Worm (Caenorhabditis elegans) whole organism, L3 larva: Measurements from ENCODE around the gene acdh-2.
A peak's percentile ranks its signal among the peaks of the same experiment; 100 is the strongest.

Experiments used
- R02D3.7 ChIP-seq: fragments of 150-350 bp; optimal IDR thresholded peaks from 2 replicates; lab custom pipeline; 2014; ENCODE audit warnings: missing biosample characterization, missing genetic modification characterization
- ZK546.5 ChIP-seq: sonication (generic microtip); optimal IDR thresholded peaks from 2 replicates; lab custom pipeline; 2017; ENCODE audit warnings: missing biosample characterization, missing genetic modification characterization
- aly-2 ChIP-seq: fragments of 150-350 bp; optimal IDR thresholded peaks from 2 replicates; lab custom pipeline; 2014; ENCODE audit warnings: missing biosample characterization, missing genetic modification characterization
- ceh-28 ChIP-seq: fragments of 150-350 bp; optimal IDR thresholded peaks from 2 replicates; lab custom pipeline; 2014; ENCODE audit warnings: missing biosample characterization, missing genetic modification reagents, missing genetic modification characterization
- ceh-82 ChIP-seq: fragments of 150-350 bp; optimal IDR thresholded peaks from 2 replicates; lab custom pipeline; 2014; ENCODE audit warnings: missing biosample characterization, missing genetic modification characterization
- ceh-9 ChIP-seq: sonication (generic microtip); optimal IDR thresholded peaks from 2 replicates; lab custom pipeline; 2018; ENCODE audit warnings: missing biosample characterization, missing genetic modification characterization
- elt-2 ChIP-seq: sonication (generic microtip); optimal IDR thresholded peaks from 2 replicates; lab custom pipeline; 2016; ENCODE audit warnings: missing genetic modification reagents, mild to moderate bottlenecking, missing genetic modification characterization, missing compliant biosample characterization
- elt-3 ChIP-seq, 3 experiments: fragments of 150-350 bp in 1 of 3; sonication (generic microtip) in 2 of 3; optimal IDR thresholded peaks; 2 replicates in 2 of 3; 4 replicates in 1 of 3; lab custom pipeline; 2014 to 2017; ENCODE audit warnings: missing biosample characterization in 3 of 3, missing genetic modification characterization in 3 of 3
- eor-1 ChIP-seq, 2 experiments: fragments of 150-350 bp; optimal IDR thresholded peaks; 2 replicates each; lab custom pipeline; 2014 to 2018; ENCODE audit warnings: missing biosample characterization in 2 of 2, missing genetic modification characterization in 2 of 2
- fkh-2 ChIP-seq: fragments of 150-350 bp; optimal IDR thresholded peaks from 2 replicates; lab custom pipeline; 2014; ENCODE audit warnings: missing biosample characterization, missing genetic modification reagents, missing genetic modification characterization
- lin-15B ChIP-seq: fragments of 150-350 bp; optimal IDR thresholded peaks from 2 replicates; lab custom pipeline; 2014; ENCODE audit warnings: missing biosample characterization, missing genetic modification characterization
- lin-39 ChIP-seq: fragments of 150-350 bp; optimal IDR thresholded peaks from 2 replicates; lab custom pipeline; 2018; ENCODE audit warnings: missing biosample characterization, missing genetic modification reagents, missing genetic modification characterization
- lsy-12 ChIP-seq: sonication (generic microtip); optimal IDR thresholded peaks from 2 replicates; lab custom pipeline; 2016; ENCODE audit warnings: mild to moderate bottlenecking, missing genetic modification characterization, missing compliant biosample characterization
- nfya-1 ChIP-seq: sonication (generic microtip); optimal IDR thresholded peaks from 2 replicates; lab custom pipeline; 2017; ENCODE audit warnings: missing genetic modification characterization, mild to moderate bottlenecking, missing compliant biosample characterization, antibody characterized with exemption, moderate library complexity; ENCODE audit not compliant: insufficient read depth
- nhr-23 ChIP-seq: fragments of 150-350 bp; optimal IDR thresholded peaks from 2 replicates; lab custom pipeline; 2014; ENCODE audit warnings: missing biosample characterization, missing genetic modification reagents, missing genetic modification characterization
- nhr-237 ChIP-seq: fragments of 150-350 bp; optimal IDR thresholded peaks from 2 replicates; lab custom pipeline; 2014; ENCODE audit warnings: missing biosample characterization, missing genetic modification characterization
- nhr-25 ChIP-seq: sonication (generic microtip); optimal IDR thresholded peaks from 2 replicates; lab custom pipeline; 2017; ENCODE audit warnings: missing biosample characterization, missing genetic modification characterization
- nhr-28 ChIP-seq: fragments of 150-350 bp; optimal IDR thresholded peaks from 2 replicates; lab custom pipeline; 2014; ENCODE audit warnings: missing biosample characterization, missing genetic modification characterization
- nhr-43 ChIP-seq: sonication (generic microtip); optimal IDR thresholded peaks from 2 replicates; lab custom pipeline; 2016; ENCODE audit warnings: mild to moderate bottlenecking, missing genetic modification characterization, missing compliant biosample characterization; ENCODE audit not compliant: poor library complexity, severe bottlenecking
- nhr-67 ChIP-seq: fragments of 150-350 bp; optimal IDR thresholded peaks from 2 replicates; lab custom pipeline; 2014; ENCODE audit warnings: missing biosample characterization, missing genetic modification characterization
- nhr-76 ChIP-seq: fragments of 150-350 bp; sonication (generic microtip); optimal IDR thresholded peaks from 5 replicates; lab custom pipeline; 2014; ENCODE audit warnings: missing biosample characterization, missing genetic modification characterization
- pha-4 ChIP-seq: fragments of 150-350 bp; optimal IDR thresholded peaks from 2 replicates; lab custom pipeline; 2014; ENCODE audit warnings: missing biosample characterization, missing genetic modification reagents, missing genetic modification characterization
- pqm-1 ChIP-seq: fragments of 150-350 bp; optimal IDR thresholded peaks from 2 replicates; lab custom pipeline; 2017; ENCODE audit warnings: missing biosample characterization, missing genetic modification characterization, inconsistent platforms
- sea-2 ChIP-seq: fragments of 150-350 bp; sonication (generic microtip); optimal IDR thresholded peaks from 4 replicates; lab custom pipeline; 2014; ENCODE audit warnings: missing biosample characterization, missing genetic modification reagents, missing genetic modification characterization
- skn-1 ChIP-seq: fragments of 150-350 bp; optimal IDR thresholded peaks from 2 replicates; lab custom pipeline; 2014; ENCODE audit warnings: missing biosample characterization, missing genetic modification characterization
- tbx-2 ChIP-seq: sonication (generic microtip); optimal IDR thresholded peaks from 2 replicates; lab custom pipeline; 2016; ENCODE audit warnings: mild to moderate bottlenecking, missing genetic modification characterization, missing compliant biosample characterization
- unc-62 ChIP-seq: fragments of 150-350 bp; sonication (generic microtip); optimal IDR thresholded peaks from 4 replicates; lab custom pipeline; 2014; ENCODE audit warnings: missing biosample characterization, missing genetic modification reagents, missing genetic modification characterization

acdh-2 gene

ce11 chrII:5574925-5575324, 27.6 kb upstream of the acdh-2 start:
- TF ChIP-seq tbx-2 (tag; lab: Kevin White, UChicago) (no peak), pqm-1 (no peak), nhr-28 (tag; lab: Kevin White, UChicago) (no peak), elt-2 (tag; lab: Kevin White, UChicago) (peak; percentile 26), ZK546.5 (no peak), nhr-43 (tag; lab: Kevin White, UChicago) (peak; percentile 13), R02D3.7 (tag; lab: Kevin White, UChicago) (no peak)
- TF ChIP-seq, all 47 proteins: peak for 2

DNA sequence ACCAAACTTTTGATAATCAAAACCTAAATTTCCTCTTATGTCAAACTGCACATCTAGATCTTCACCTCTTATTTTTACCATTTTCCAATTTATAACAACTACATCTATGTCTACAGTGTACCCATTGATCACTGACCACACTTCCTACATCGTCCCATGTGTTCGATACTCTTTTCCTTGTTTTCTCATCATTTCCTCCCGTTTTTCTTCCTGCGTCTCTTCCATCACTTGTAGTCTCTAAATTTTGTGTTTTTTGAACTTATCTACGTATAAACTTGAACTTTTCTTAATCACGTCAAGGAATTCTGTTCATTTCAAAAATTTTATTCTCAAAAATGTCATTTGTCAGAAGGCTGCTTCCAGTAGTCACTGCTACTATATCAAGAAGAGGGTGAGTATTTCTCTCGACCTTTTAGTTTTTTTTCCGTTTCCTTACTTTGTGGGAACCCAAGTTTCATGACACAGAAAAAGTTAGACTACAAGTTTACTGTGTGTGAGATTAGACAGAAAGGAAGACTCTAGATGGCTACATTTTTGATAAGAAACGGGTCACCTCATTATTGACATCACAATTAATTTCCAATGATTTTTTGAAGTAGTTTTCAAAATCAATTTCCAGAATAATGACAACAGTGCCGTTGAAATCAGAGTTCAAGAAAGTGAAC, 24.9 kb upstream of the acdh-2 start:
- peak; percentile 80 for TF ChIP-seq elt-2 (tag; lab: Kevin White, UChicago)
- TF ChIP-seq nhr-43 (tag; lab: Kevin White, UChicago) = peak; percentile 90
- no peak for TF ChIP-seq lin-15B (tag; lab: Kevin White, UChicago)
- TF ChIP-seq unc-62 (GFP tag; lab: Kevin White, UChicago) = no peak
- TF ChIP-seq ceh-9 (tag; lab: Kevin White, UChicago) = no peak
- TF ChIP-seq lsy-12 (tag; lab: Kevin White, UChicago) = no peak
- no peak for TF ChIP-seq nhr-25 (tag; lab: Kevin White, UChicago)
- peak; percentile 35 for TF ChIP-seq nfya-1 (tag; lab: Kevin White, UChicago)
- TF ChIP-seq pha-4 (tag; lab: Kevin White, UChicago) = peak; percentile 27
- no peak for TF ChIP-seq tbx-2 (tag; lab: Kevin White, UChicago)
- TF ChIP-seq elt-3 (tag; optimal IDR thresholded peaks at IDR 0.05; lab: Kevin White, UChicago) = no peak
- TF ChIP-seq nhr-23 (tag; lab: Kevin White, UChicago) = peak; percentile 66
- TF ChIP-seq nhr-67 (tag; lab: Kevin White, UChicago) = no peak
- TF ChIP-seq pqm-1 = peak; percentile 7
- no peak for TF ChIP-seq nhr-237 (tag; lab: Kevin White, UChicago)
- TF ChIP-seq skn-1 (tag; lab: Kevin White, UChicago) = peak; percentile 48
- no peak for TF ChIP-seq lin-39 (tag; lab: Kevin White, UChicago)
- TF ChIP-seq ceh-28 = no peak

DNA sequence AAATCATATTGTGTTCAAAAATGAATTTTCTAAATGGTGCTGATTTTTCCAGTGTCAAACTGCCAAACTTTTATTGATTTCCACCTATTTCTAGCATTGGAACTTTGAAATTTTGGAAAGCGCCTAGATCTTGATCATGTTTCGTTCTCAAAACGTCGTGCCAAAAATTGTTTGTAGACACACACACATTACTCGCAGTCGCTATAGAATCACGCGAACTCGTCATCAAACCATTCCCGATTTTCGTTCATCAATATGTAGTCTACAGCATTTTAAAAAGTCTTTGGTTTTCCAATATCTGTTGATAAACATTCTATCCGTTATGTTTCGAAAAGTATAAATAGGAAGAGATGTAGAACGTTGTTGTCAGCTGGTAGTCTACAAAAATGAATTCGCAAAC, 23.0 kb upstream of the acdh-2 start, which contains the start of the genes C17C3.1 and C17C3.15:
TSS of gene C17C3.1 (plus strand) at position 301 of the 400 bp plus-strand sequence.
TSS of gene C17C3.15 (plus strand) at position 383 of the 400 bp plus-strand sequence.
- TF ChIP-seq nhr-23 (tag; lab: Kevin White, UChicago) = no peak
- no peak for TF ChIP-seq skn-1 (tag; lab: Kevin White, UChicago)
- no peak for TF ChIP-seq elt-2 (tag; lab: Kevin White, UChicago)
- no peak for TF ChIP-seq fkh-2 (tag; lab: Kevin White, UChicago)
- TF ChIP-seq pqm-1 = no peak
- TF ChIP-seq ceh-9 (tag; lab: Kevin White, UChicago) = no peak
- TF ChIP-seq, all 47 proteins: peak for 0

DNA sequence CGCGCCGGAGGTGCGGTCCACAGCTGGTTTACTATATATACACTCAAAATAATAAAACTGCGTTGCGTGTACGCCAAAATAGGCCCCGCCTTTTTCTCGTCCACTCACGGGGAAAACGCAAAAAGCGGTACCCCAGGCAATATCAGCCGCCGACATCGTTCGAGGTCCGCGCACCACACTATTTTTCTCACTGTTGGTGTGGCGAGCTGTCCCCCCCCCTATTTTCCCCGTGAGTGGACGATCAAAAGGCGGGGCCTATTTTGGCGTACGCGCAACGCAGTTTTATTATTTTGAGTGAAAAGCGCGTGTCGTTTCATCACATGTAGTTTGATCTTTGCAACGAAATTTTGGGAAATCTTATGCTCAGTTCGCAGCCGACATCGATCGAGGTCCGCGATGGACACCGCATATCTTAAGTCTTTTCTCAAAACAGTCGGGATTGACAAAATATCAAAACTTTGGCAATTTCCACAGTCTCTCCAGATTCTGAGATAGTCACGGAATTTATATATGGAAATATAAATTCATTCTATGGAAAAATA, 17.9 kb upstream of the acdh-2 start:
- no peak for TF ChIP-seq ceh-82 (tag; lab: Kevin White, UChicago)
- no peak for TF ChIP-seq nhr-237 (tag; lab: Kevin White, UChicago)
- no peak for TF ChIP-seq aly-2 (tag; lab: Kevin White, UChicago)

- TF ChIP-seq ZK546.5 (no peak), nfya-1 (tag; lab: Kevin White, UChicago) (no peak), pqm-1 (peak; percentile 67), pha-4 (tag; lab: Kevin White, UChicago) (peak; percentile 46), nhr-237 (tag; lab: Kevin White, UChicago) (no peak), elt-2 (tag; lab: Kevin White, UChicago) (peak; percentile 88)
Measured at ce11 chrII:5561392-5561791, 14.1 kb upstream of the acdh-2 start, which contains the start of gene C17C3.3. TSS of gene C17C3.3 (plus strand) at chrII:5561737.

DNA sequence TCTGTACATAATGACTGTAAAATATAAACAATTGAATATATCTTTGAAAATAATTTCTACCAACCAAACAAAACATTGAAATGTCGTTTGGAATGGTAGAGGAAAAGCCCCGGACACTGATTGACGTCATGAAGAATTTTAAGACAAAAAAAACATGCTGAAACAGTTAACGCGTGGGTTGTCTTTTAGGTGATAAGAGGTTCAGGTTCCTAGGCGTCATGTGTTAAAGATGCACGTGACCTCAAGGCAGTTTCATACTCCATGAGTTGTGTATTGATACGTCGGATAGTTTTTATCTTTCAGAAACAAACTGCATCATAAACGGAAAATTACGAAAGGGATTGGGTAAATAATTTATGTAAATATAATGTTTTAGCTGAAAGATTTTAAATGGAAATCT, 9.8 kb upstream of the acdh-2 start:
- TF ChIP-seq pqm-1 = peak; percentile 76
- no peak for TF ChIP-seq sea-2
- no peak for TF ChIP-seq eor-1 (tag; optimal IDR thresholded peaks at IDR 0.05; lab: Kevin White, UChicago)
- no peak for TF ChIP-seq nhr-76
- no peak for TF ChIP-seq nhr-67 (tag; lab: Kevin White, UChicago)
- no peak for TF ChIP-seq unc-62 (GFP tag; lab: Kevin White, UChicago)
- peak; percentile 95 for TF ChIP-seq elt-2 (tag; lab: Kevin White, UChicago)
